Worm (Caenorhabditis elegans): ENCODE results near the gene F42A10.6.

The F42A10.6 gene

ce11 chrIII:6210215-6210822 is 33.7 kb upstream of the F42A10.6 start (continued):
- TF ChIP-seq him-1 (tag; optimal IDR thresholded peaks at IDR 0.05) = peak; percentile 73
- no peak for TF ChIP-seq dpff-1 (tag; optimal IDR thresholded peaks at IDR 0.05)
- TF ChIP-seq let-526 (GFP tag; IDR thresholded peaks at IDR 0.05) = no peak

DNA sequence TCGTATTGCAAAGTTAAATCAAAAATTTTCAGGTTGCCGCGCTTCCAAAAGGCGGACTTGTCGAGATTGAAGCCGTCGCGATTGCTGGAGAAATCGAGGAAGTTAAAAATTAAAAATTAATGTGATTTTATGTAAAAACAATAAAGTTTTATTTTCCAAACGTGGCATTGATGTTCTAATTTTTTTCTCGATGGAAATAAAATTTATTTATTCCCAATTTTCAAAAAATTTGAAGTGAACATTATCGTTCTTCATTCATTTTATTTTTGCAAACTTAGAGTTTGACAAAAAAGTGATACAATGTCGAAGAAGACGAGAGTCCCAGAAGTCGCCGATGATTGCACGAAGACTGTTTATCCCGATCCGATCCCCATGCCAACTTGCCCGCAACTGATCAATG is 32.3 kb upstream of the F42A10.6 start, which contains the start of gene C23G10.1:
C23G10.1 (plus strand) TSS at position 301 of the 400 bp plus-strand sequence.
- TF ChIP-seq sea-2 (GFP tag; IDR thresholded peaks at IDR 0.05) (no peak), efl-1 (GFP tag; optimal IDR thresholded peaks at IDR 0.05) (no peak), F49E8.2 (tag; optimal IDR thresholded peaks at IDR 0.05; ENCODE audit: insufficient read depth) (peak; percentile 32), die-1 (tag; optimal IDR thresholded peaks at IDR 0.05) (no peak)

DNA sequence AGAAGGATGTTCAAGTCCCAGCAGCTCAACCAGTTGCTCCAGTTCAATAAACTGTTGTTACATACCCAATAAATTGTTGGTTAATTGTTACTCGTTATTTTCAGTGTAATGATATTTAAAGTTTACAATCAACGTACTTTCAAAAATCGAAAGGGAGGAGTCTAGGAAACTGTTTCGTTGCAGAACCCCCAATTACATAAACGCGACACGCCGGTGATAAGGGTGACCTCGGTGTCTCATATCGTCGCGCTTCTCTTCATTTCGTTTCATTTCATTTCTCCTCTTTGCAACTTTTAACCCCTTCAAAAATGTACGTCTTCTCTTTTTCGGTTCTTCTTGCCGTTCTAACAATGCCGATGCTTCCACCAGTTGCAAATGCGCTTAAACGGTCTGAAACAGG is 31.2 kb upstream of the F42A10.6 start, which contains the start of gene C23G10.2:
C23G10.2 (plus strand) TSS at position 184 of the 400 bp plus-strand sequence.
- TF ChIP-seq madf-3 (GFP tag; IDR thresholded peaks at IDR 0.05) (peak; percentile 58; the same call in 1 of the 2 replicates), ceh-58 (GFP tag; IDR thresholded peaks at IDR 0.05) (no peak), ceh-27 (GFP tag; optimal IDR thresholded peaks at IDR 0.05) (no peak), efl-1 (GFP tag; optimal IDR thresholded peaks at IDR 0.05) (peak; percentile 3), Y56A3A.18 (GFP tag; IDR thresholded peaks at IDR 0.05) (peak; percentile 68; the same call in 1 of the 2 replicates), ceh-79 (tag; optimal IDR thresholded peaks at IDR 0.05) (no peak), xnd-1 (tag; optimal IDR thresholded peaks at IDR 0.05) (peak; percentile 18), nfya-2 (GFP tag; IDR thresholded peaks at IDR 0.05) (no peak), die-1 (tag; optimal IDR thresholded peaks at IDR 0.05) (peak; percentile 31), Y67H2A.10 (GFP tag; conservative IDR thresholded peaks at IDR 0.05) (no peak), B0035.1 (tag; optimal IDR thresholded peaks at IDR 0.05) (no peak), him-1 (tag; optimal IDR thresholded peaks at IDR 0.05) (no peak), F37B4.10 (GFP tag; IDR thresholded peaks at IDR 0.05) (no peak), F57C9.4 (tag; optimal IDR thresholded peaks at IDR 0.05) (no peak), K11D2.4 (GFP tag; IDR thresholded peaks at IDR 0.05) (no peak), pha-4 (tag; optimal IDR thresholded peaks at IDR 0.05) (no peak), madf-6 (GFP tag; IDR thresholded peaks at IDR 0.05) (peak; percentile 74), nhr-179 (tag; optimal IDR thresholded peaks at IDR 0.05) (no peak), attf-5 (GFP tag; optimal IDR thresholded peaks at IDR 0.05) (no peak), snpc-3.4 (tag; optimal IDR thresholded peaks at IDR 0.05) (peak; percentile 54), attf-3 (GFP tag; conservative IDR thresholded peaks at IDR 0.05) (no peak), lin-40 (tag; optimal IDR thresholded peaks at IDR 0.05) (no peak), F10E7.11 (tag; optimal IDR thresholded peaks at IDR 0.05) (no peak), rec-8 (tag; optimal IDR thresholded peaks at IDR 0.05) (no peak), cebp-1 (GFP tag; IDR thresholded peaks at IDR 0.05) (no peak), cebp-1 (tag; optimal IDR thresholded peaks at IDR 0.05) (no peak), tbp1 (GFP tag; optimal IDR thresholded peaks at IDR 0.05) (peak; percentile 39), nhr-27 (tag; optimal IDR thresholded peaks at IDR 0.05) (no peak), repo-1 (tag; optimal IDR thresholded peaks at IDR 0.05) (peak; percentile 16), Y53F4B.3 (GFP tag; IDR thresholded peaks at IDR 0.05) (no peak), ztf-26 (tag; optimal IDR thresholded peaks at IDR 0.05) (no peak), unc-130 (GFP tag; optimal IDR thresholded peaks at IDR 0.05) (no peak), C06A6.2 (GFP tag; conservative IDR thresholded peaks at IDR 0.05) (no peak), T07F8.4 (tag; optimal IDR thresholded peaks at IDR 0.05) (no peak), ztf-3 (GFP tag; optimal IDR thresholded peaks at IDR 0.05) (no peak), sea-2 (GFP tag; IDR thresholded peaks at IDR 0.05) (no peak), fkh-3 (tag; optimal IDR thresholded peaks at IDR 0.05) (no peak), madf-8 (GFP tag; conservative IDR thresholded peaks at IDR 0.05) (no peak), attf-6 (GFP tag; IDR thresholded peaks at IDR 0.05) (no peak), pbrm-1 (GFP tag; IDR thresholded peaks at IDR 0.05) (peak; percentile 61; the same call in 1 of the 2 replicates), ceh-40 (GFP tag; IDR thresholded peaks at IDR 0.05) (no peak)

Data from whole organism, young adult.